Worm (Caenorhabditis elegans): ENCODE measurements around the gene teg-1.

ce11 chrIII:11268532-11268931 is 49.5 kb downstream of the teg-1 start:
- TF ChIP-seq flt-1 (GFP tag; IDR thresholded peaks at IDR 0.05) (no peak), sea-1 (GFP tag; conservative IDR thresholded peaks at IDR 0.05) (no peak), hmg-4 (GFP tag; optimal IDR thresholded peaks at IDR 0.05) (no peak), ama-1 (optimal IDR thresholded peaks at IDR 0.05) (no peak), tbx-11 (GFP tag; IDR thresholded peaks at IDR 0.05) (no peak), B0310.2 (tag; optimal IDR thresholded peaks at IDR 0.05) (no peak), hnd-1 (tag; optimal IDR thresholded peaks at IDR 0.05) (no peak), tbx-37 (GFP tag; conservative IDR thresholded peaks at IDR 0.05) (no peak), scrt-1 (GFP tag; IDR thresholded peaks at IDR 0.05) (no peak), ceh-13 (GFP tag; optimal IDR thresholded peaks at IDR 0.05) (no peak), ceh-36 (tag; optimal IDR thresholded peaks at IDR 0.05) (no peak), ets-7 (tag; optimal IDR thresholded peaks at IDR 0.05) (no peak), aly-1 (tag; optimal IDR thresholded peaks at IDR 0.05) (no peak), F13C5.2 (tag; optimal IDR thresholded peaks at IDR 0.05) (no peak)

Measured in whole organism, early embryonic.